Fruit fly (Drosophila melanogaster): Measurements from ENCODE around the gene Fie.

dm6 chr3L:3868014-3868413 lies 24.4 kb upstream of the Fie start:
- no peak for TF ChIP-seq psq (optimal IDR thresholded peaks at IDR 0.05)
- no peak for TF ChIP-seq CG8478 (optimal IDR thresholded peaks at IDR 0.05)
- no peak for TF ChIP-seq Dll (optimal IDR thresholded peaks at IDR 0.05)

Data from whole organism.